Worm (Caenorhabditis elegans): ENCODE results near the gene mab-5.

ce11 chrIII:7818965-7819364, 35.7 kb upstream of the mab-5 start:
- TF ChIP-seq med-1 (GFP tag; optimal IDR thresholded peaks at IDR 0.05; ENCODE audit: insufficient read depth) (no peak), ztf-23 (GFP tag; IDR thresholded peaks at IDR 0.05) (no peak), tab-1 (GFP tag; IDR thresholded peaks at IDR 0.05) (no peak)

Measured in whole organism, midembryonic.